Worm (Caenorhabditis elegans) whole organism, L1 larva: Measurements from ENCODE around the gene F17C8.6.
"Not testable (repeated sequence)": the region's sequence is repeated elsewhere in the genome, so short reads cannot be mapped to it uniquely, and the experiment has no call there.

Experiments used
- ceh-8 ChIP-seq: fragments of 200-800 bp; sonication (Bioruptor generic); optimal IDR thresholded peaks from 2 replicates; lab custom pipeline; 2018; ENCODE audit warnings: mild to moderate bottlenecking, missing genetic modification characterization, moderate library complexity, missing compliant biosample characterization
- fos-1 ChIP-seq: fragments of 150-350 bp; optimal IDR thresholded peaks from 2 replicates; lab custom pipeline; 2014; ENCODE audit warnings: missing biosample characterization, missing genetic modification characterization
- tbx-2 ChIP-seq: sonication (generic microtip); optimal IDR thresholded peaks from 2 replicates; lab custom pipeline; 2016; ENCODE audit warnings: missing genetic modification characterization, missing compliant biosample characterization
- xbp-1 ChIP-seq: sonication (generic microtip); optimal IDR thresholded peaks from 2 replicates; lab custom pipeline; 2016; ENCODE audit warnings: missing genetic modification characterization, missing compliant biosample characterization

- not testable (repeated sequence) for TF ChIP-seq tbx-2 (tag; lab: Kevin White, UChicago); fos-1; xbp-1 (tag; lab: Kevin White, UChicago); ceh-8
Observed at ce11 chrIII:4742620-4743019, 3.2 kb downstream of the F17C8.6 start, which contains the start of gene twk-6.
